Fruit fly (Drosophila melanogaster) whole organism, prepupa: ENCODE measurements around the gene CG14086.

Experiments
- Blimp-1 ChIP-seq: fragments of 200-800 bp; sonication (Bioruptor generic); optimal IDR thresholded peaks from 3 replicates; lab custom pipeline; 2017; ENCODE audit warnings: missing biosample characterization, missing genetic modification characterization, mild to moderate bottlenecking, moderate library complexity, missing genetic modification reagents
- CG10631 ChIP-seq: fragments of 200-800 bp; sonication (Bioruptor generic); optimal IDR thresholded peaks from 2 replicates; lab custom pipeline; 2016; ENCODE audit warnings: missing biosample characterization, missing genetic modification characterization
- CG16779 ChIP-seq: fragments of 200-800 bp; sonication (Bioruptor generic); optimal IDR thresholded peaks from 3 replicates; lab custom pipeline; 2017; ENCODE audit warnings: missing biosample characterization, mild to moderate bottlenecking, missing genetic modification characterization
- CG32006 ChIP-seq: fragments of 200-800 bp; sonication (Bioruptor generic); optimal IDR thresholded peaks from 3 replicates; lab custom pipeline; 2017; ENCODE audit warnings: missing biosample characterization, mild to moderate bottlenecking, missing genetic modification characterization
- CG34406 ChIP-seq: fragments of 200-800 bp; sonication (Bioruptor generic); optimal IDR thresholded peaks from 3 replicates; lab custom pipeline; 2016; ENCODE audit warnings: missing biosample characterization, missing genetic modification characterization
- CG6276 ChIP-seq: fragments of 200-800 bp; sonication (Bioruptor generic); optimal IDR thresholded peaks from 2 replicates; lab custom pipeline; 2017; ENCODE audit warnings: missing biosample characterization, mild to moderate bottlenecking, missing genetic modification characterization
- CG6854 ChIP-seq: fragments of 200-800 bp; sonication (Bioruptor generic); optimal IDR thresholded peaks from 2 replicates; lab custom pipeline; 2017; ENCODE audit warnings: missing biosample characterization, mild to moderate bottlenecking, missing genetic modification characterization
- Eip93F ChIP-seq: fragments of 200-800 bp; sonication (Bioruptor generic); optimal IDR thresholded peaks from 2 replicates; lab custom pipeline; 2016; ENCODE audit warnings: missing biosample characterization, mild to moderate bottlenecking, missing genetic modification characterization
- Hr39 ChIP-seq: fragments of 200-800 bp; sonication (Bioruptor generic); optimal IDR thresholded peaks from 2 replicates; lab custom pipeline; 2016; ENCODE audit warnings: missing biosample characterization, missing genetic modification characterization
- Lpt ChIP-seq: fragments of 200-800 bp; sonication (Bioruptor generic); optimal IDR thresholded peaks from 3 replicates; lab custom pipeline; 2016; ENCODE audit warnings: missing biosample characterization, missing genetic modification characterization
- Sox14 ChIP-seq: fragments of 200-800 bp; sonication (Bioruptor generic); optimal IDR thresholded peaks from 3 replicates; lab custom pipeline; 2016; ENCODE audit warnings: missing biosample characterization, missing genetic modification characterization
- dac ChIP-seq: fragments of 200-800 bp; sonication (Bioruptor generic); optimal IDR thresholded peaks from 2 replicates; lab custom pipeline; 2017; ENCODE audit warnings: missing biosample characterization, mild to moderate bottlenecking, missing genetic modification characterization
- ss ChIP-seq, 2 experiments: fragments of 200-800 bp; sonication (Bioruptor generic); optimal IDR thresholded peaks; 2 replicates in 1 of 2; 3 replicates in 1 of 2; lab custom pipeline; 2017 to 2018; ENCODE audit warnings: mild to moderate bottlenecking in 2 of 2, missing biosample characterization in 2 of 2, missing genetic modification characterization in 2 of 2, moderate library complexity in 1 of 2

dm6 chr3L:19314877-19315276 is 39.3 kb downstream of the CG14086 start:
- TF ChIP-seq Lpt (GFP tag; lab: Kevin White, UChicago) (peak; percentile 91), CG32006 (GFP tag; lab: Kevin White, UChicago) (peak; percentile 86), Blimp-1 (GFP tag; lab: Kevin White, UChicago) (no peak), Sox14 (GFP tag; lab: Kevin White, UChicago) (no peak), CG6276 (GFP tag; lab: Kevin White, UChicago) (peak; percentile 85), CG6854 (GFP tag; lab: Kevin White, UChicago) (no peak), Eip93F (GFP tag; lab: Kevin White, UChicago) (no peak), CG16779 (tag; lab: Kevin White, UChicago) (peak; percentile 38), dac (peak; percentile 56), Hr39 (GFP tag; lab: Kevin White, UChicago) (peak; percentile 14), CG10631 (GFP tag; lab: Kevin White, UChicago) (peak; percentile 65), ss (GFP tag; optimal IDR thresholded peaks at IDR 0.05; lab: Kevin White, UChicago) (no peak), CG34406 (GFP tag; lab: Kevin White, UChicago) (peak; percentile 16)
